Worm (Caenorhabditis elegans): Measurements from ENCODE around the gene T09A5.4.

Gene T09A5.4

ce11 chrII:7884898-7885297 is 38.9 kb downstream of the T09A5.4 start:
- TF ChIP-seq T22C8.4 (GFP tag; IDR thresholded peaks at IDR 0.05) (no peak), ref-1 (GFP tag; conservative IDR thresholded peaks at IDR 0.05) (no peak), klf-2 (GFP tag; conservative IDR thresholded peaks at IDR 0.05) (no peak), med-1 (GFP tag; optimal IDR thresholded peaks at IDR 0.05; ENCODE audit: insufficient read depth) (no peak), ztf-29 (GFP tag; IDR thresholded peaks at IDR 0.05) (no peak), tab-1 (GFP tag; IDR thresholded peaks at IDR 0.05) (no peak), cog-1 (tag; optimal IDR thresholded peaks at IDR 0.05) (no peak), flt-1 (GFP tag; IDR thresholded peaks at IDR 0.05) (no peak), ztf-23 (GFP tag; IDR thresholded peaks at IDR 0.05) (no peak)

- no peak for TF ChIP-seq tab-1 (GFP tag; IDR thresholded peaks at IDR 0.05)
- no peak for TF ChIP-seq ref-1 (GFP tag; conservative IDR thresholded peaks at IDR 0.05)
- no peak for TF ChIP-seq T22C8.4 (GFP tag; IDR thresholded peaks at IDR 0.05)
- TF ChIP-seq klf-2 (GFP tag; conservative IDR thresholded peaks at IDR 0.05), result no peak
- TF ChIP-seq cog-1 (tag; optimal IDR thresholded peaks at IDR 0.05), result no peak
- TF ChIP-seq ztf-23 (GFP tag; IDR thresholded peaks at IDR 0.05), result no peak
- no peak for TF ChIP-seq med-1 (GFP tag; optimal IDR thresholded peaks at IDR 0.05; ENCODE audit: insufficient read depth)
- TF ChIP-seq ztf-29 (GFP tag; IDR thresholded peaks at IDR 0.05), result no peak
- no peak for TF ChIP-seq flt-1 (GFP tag; IDR thresholded peaks at IDR 0.05)
These were observed 41.3 kb downstream of the T09A5.4 start for ce11 chrII:7887295-7887694.

ce11 chrII:7888759-7889158 is 42.8 kb downstream of the T09A5.4 start:
- no peak for TF ChIP-seq ztf-23 (GFP tag; IDR thresholded peaks at IDR 0.05)
- no peak for TF ChIP-seq ref-1 (GFP tag; conservative IDR thresholded peaks at IDR 0.05)
- no peak for TF ChIP-seq T22C8.4 (GFP tag; IDR thresholded peaks at IDR 0.05)
- no peak for TF ChIP-seq klf-2 (GFP tag; conservative IDR thresholded peaks at IDR 0.05)
- no peak for TF ChIP-seq flt-1 (GFP tag; IDR thresholded peaks at IDR 0.05)
- TF ChIP-seq cog-1 (tag; optimal IDR thresholded peaks at IDR 0.05), result no peak
- TF ChIP-seq ztf-29 (GFP tag; IDR thresholded peaks at IDR 0.05), result no peak
- no peak for TF ChIP-seq tab-1 (GFP tag; IDR thresholded peaks at IDR 0.05)
- TF ChIP-seq med-1 (GFP tag; optimal IDR thresholded peaks at IDR 0.05; ENCODE audit: insufficient read depth), result no peak

- no peak for TF ChIP-seq T22C8.4 (GFP tag; IDR thresholded peaks at IDR 0.05)
- no peak for TF ChIP-seq ztf-23 (GFP tag; IDR thresholded peaks at IDR 0.05)
- no peak for TF ChIP-seq flt-1 (GFP tag; IDR thresholded peaks at IDR 0.05)
- no peak for TF ChIP-seq ztf-29 (GFP tag; IDR thresholded peaks at IDR 0.05)
These were observed 43.3 kb downstream of the T09A5.4 start for ce11 chrII:7889321-7889720.

ce11 chrII:7891869-7892615 is 46.1 kb downstream of the T09A5.4 start:
- TF ChIP-seq ref-1 (GFP tag; conservative IDR thresholded peaks at IDR 0.05), result no peak
- no peak for TF ChIP-seq ztf-29 (GFP tag; IDR thresholded peaks at IDR 0.05)
- TF ChIP-seq flt-1 (GFP tag; IDR thresholded peaks at IDR 0.05), result 0 out of 2 replicates have a peak, but pooled peaks have one; percentile 63
- TF ChIP-seq klf-2 (GFP tag; conservative IDR thresholded peaks at IDR 0.05), result no peak
- no peak for TF ChIP-seq cog-1 (tag; optimal IDR thresholded peaks at IDR 0.05)
- TF ChIP-seq ztf-23 (GFP tag; IDR thresholded peaks at IDR 0.05), result 0 out of 2 replicates have a peak, but pooled peaks have one; percentile 54

DNA sequence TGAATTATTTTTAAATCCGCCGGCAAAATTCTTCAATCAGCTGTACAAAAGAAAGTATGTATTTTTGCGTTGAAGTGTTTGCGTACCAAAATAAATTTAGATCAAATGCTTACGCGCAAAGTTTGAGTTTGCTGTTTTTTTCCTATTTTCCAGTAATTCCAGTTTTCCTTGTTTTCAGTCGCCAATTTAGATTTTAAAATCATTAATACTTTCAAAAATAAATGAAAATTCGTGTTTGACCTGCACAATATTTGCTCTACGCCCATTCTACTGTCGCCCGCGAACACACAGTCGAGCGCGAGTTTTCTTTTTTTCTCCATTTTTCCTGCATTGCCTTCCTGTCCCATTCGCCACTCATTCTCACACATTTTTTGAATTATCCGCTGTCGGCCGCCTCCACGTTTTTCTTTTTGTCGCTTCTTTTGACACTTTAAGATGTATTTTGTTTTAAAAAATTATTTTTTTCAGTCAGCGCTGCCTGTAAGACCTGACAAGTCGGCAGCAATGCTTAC is 46.8 kb downstream of the T09A5.4 start, which contains the start of gene ptc-1:
Gene ptc-1 (plus strand): TSS at position 462 of the 512 bp plus-strand sequence.
- TF ChIP-seq ztf-23 (GFP tag; IDR thresholded peaks at IDR 0.05), result no peak
- TF ChIP-seq tab-1 (GFP tag; IDR thresholded peaks at IDR 0.05), result no peak
- TF ChIP-seq ref-1 (GFP tag; conservative IDR thresholded peaks at IDR 0.05), result no peak
- TF ChIP-seq cog-1 (tag; optimal IDR thresholded peaks at IDR 0.05), result no peak
- no peak for TF ChIP-seq flt-1 (GFP tag; IDR thresholded peaks at IDR 0.05)

DNA sequence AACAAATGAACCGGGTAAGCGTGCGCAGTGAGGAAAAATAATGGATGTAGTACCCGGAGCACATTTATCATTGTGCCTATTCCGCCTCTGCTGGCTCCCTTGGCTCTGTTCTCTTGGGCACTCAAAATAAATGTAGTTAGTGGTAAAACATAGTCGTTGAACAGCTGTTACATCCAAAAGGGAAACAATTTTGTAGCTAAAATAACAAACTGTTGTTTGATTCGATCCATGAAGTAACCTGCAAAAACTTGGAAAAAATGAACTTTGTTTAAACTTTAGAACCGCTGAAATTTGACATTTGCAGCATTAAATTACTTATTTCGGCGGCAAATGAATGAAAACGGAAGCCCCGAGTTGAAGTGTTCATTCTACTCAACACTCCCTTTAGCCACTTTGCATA is 47.7 kb downstream of the T09A5.4 start:
- TF ChIP-seq ztf-29 (GFP tag; IDR thresholded peaks at IDR 0.05), result no peak
- no peak for TF ChIP-seq tab-1 (GFP tag; IDR thresholded peaks at IDR 0.05)
- TF ChIP-seq ztf-23 (GFP tag; IDR thresholded peaks at IDR 0.05), result no peak
- TF ChIP-seq ref-1 (GFP tag; conservative IDR thresholded peaks at IDR 0.05), result no peak
- no peak for TF ChIP-seq klf-2 (GFP tag; conservative IDR thresholded peaks at IDR 0.05)
- TF ChIP-seq flt-1 (GFP tag; IDR thresholded peaks at IDR 0.05), result no peak
- TF ChIP-seq T22C8.4 (GFP tag; IDR thresholded peaks at IDR 0.05), result no peak
- no peak for TF ChIP-seq cog-1 (tag; optimal IDR thresholded peaks at IDR 0.05)
- no peak for TF ChIP-seq med-1 (GFP tag; optimal IDR thresholded peaks at IDR 0.05; ENCODE audit: insufficient read depth)

DNA sequence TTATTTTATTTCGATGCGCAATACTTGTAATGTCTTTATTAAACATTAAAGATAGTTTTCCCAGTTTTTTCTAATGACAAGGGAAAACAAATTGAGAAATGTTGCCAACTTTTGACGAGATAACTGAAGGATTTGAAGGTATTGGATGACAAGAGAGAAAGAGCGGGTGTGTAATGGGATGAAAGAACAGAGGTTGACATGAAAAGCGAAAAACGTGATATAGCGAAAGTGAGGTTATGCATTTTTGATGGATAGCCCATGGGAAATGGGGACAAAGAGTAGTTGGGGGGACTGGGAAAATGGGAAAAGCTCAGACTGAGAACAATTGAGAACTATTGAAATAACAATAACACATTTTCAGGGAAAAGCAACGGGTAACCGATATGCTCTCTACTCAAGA is 49.2 kb downstream of the T09A5.4 start:
- TF ChIP-seq T22C8.4 (GFP tag; IDR thresholded peaks at IDR 0.05), result no peak
- no peak for TF ChIP-seq ztf-29 (GFP tag; IDR thresholded peaks at IDR 0.05)
- TF ChIP-seq klf-2 (GFP tag; conservative IDR thresholded peaks at IDR 0.05), result no peak
- TF ChIP-seq med-1 (GFP tag; optimal IDR thresholded peaks at IDR 0.05; ENCODE audit: insufficient read depth), result no peak
- TF ChIP-seq flt-1 (GFP tag; IDR thresholded peaks at IDR 0.05), result no peak
- no peak for TF ChIP-seq cog-1 (tag; optimal IDR thresholded peaks at IDR 0.05)
- TF ChIP-seq ref-1 (GFP tag; conservative IDR thresholded peaks at IDR 0.05), result no peak
- TF ChIP-seq tab-1 (GFP tag; IDR thresholded peaks at IDR 0.05), result no peak
- no peak for TF ChIP-seq ztf-23 (GFP tag; IDR thresholded peaks at IDR 0.05)
